Worm (Caenorhabditis elegans): ENCODE data around the gene sre-51.

DNA sequence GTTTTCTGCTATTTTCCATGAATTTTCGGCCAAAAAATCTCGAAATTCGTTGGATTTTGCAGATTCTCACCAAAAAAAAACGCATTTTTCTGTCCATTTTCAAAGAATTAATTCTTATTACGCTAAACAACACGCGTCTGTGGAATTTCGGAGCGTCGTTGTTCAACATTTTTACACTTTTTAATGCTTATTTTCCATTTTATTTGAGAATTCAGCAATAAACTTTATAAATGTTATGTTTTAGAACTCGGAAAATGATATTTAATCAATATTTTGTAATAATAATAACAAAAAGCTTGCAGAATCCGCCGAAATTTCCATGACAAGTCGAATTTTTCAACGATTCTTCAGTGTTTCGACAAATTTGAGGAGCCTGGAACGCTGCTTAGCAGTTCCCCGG lies 31.3 kb upstream of the sre-51 start, which contains the start of gene ife-5:
- TF ChIP-seq ets-5 (GFP tag; IDR thresholded peaks at IDR 0.05) (no peak), mdl-1 (tag; optimal IDR thresholded peaks at IDR 0.05) (no peak), unc-62 (GFP tag; optimal IDR thresholded peaks at IDR 0.05) (no peak), nhr-28 (tag; optimal IDR thresholded peaks at IDR 0.05) (no peak), dpl-1 (GFP tag; optimal IDR thresholded peaks at IDR 0.05) (no peak), ztf-4 (tag; optimal IDR thresholded peaks at IDR 0.05) (no peak), sptf-1 (tag; optimal IDR thresholded peaks at IDR 0.05) (no peak), zag-1 (tag; optimal IDR thresholded peaks at IDR 0.05) (no peak), fos-1 (tag; optimal IDR thresholded peaks at IDR 0.05) (no peak)

Data from whole organism, L1 larva.